Fruit fly (Drosophila melanogaster) whole organism, pupa: ENCODE measurements around the gene CG46512.
"Not testable (repeated sequence)": the region's sequence is repeated elsewhere in the genome, so short reads cannot be mapped to it uniquely, and the experiment has no call there.

Experiments
- CG12605 ChIP-seq: fragments of 200-800 bp; sonication (Bioruptor generic); IDR thresholded peaks from 2 replicates; pipeline ENCODE4 v1.3.6; 2022; ENCODE audit warnings: missing biosample characterization, missing genetic modification characterization
- CG13204 ChIP-seq: fragments of 200-800 bp; sonication (Bioruptor generic); optimal IDR thresholded peaks from 2 replicates; lab custom pipeline; 2018; ENCODE audit warnings: missing biosample characterization, mild to moderate bottlenecking, missing genetic modification characterization, moderate library complexity
- CG14655 ChIP-seq: fragments of 200-800 bp; sonication (Bioruptor generic); optimal IDR thresholded peaks from 3 replicates; lab custom pipeline; 2017; ENCODE audit warnings: mild to moderate bottlenecking, missing biosample characterization, missing genetic modification reagents, missing genetic modification characterization
- CG17806 ChIP-seq: fragments of 200-800 bp; sonication (Bioruptor generic); optimal IDR thresholded peaks from 2 replicates; lab custom pipeline; 2018; ENCODE audit warnings: missing biosample characterization, mild to moderate bottlenecking, missing genetic modification characterization, moderate library complexity
- CG32121 ChIP-seq: fragments of 200-800 bp; sonication (Bioruptor generic); IDR thresholded peaks from 2 replicates; pipeline ENCODE4 v1.3.6; 2022; ENCODE audit warnings: missing biosample characterization, missing genetic modification characterization
- CG34367 ChIP-seq: fragments of 200-800 bp; sonication (Bioruptor generic); optimal IDR thresholded peaks from 2 replicates; lab custom pipeline; 2018; ENCODE audit warnings: missing biosample characterization, mild to moderate bottlenecking, missing genetic modification characterization
- CG4496 ChIP-seq: fragments of 200-800 bp; sonication (Bioruptor generic); IDR thresholded peaks from 3 replicates; pipeline ENCODE4 v1.3.6; 2022; ENCODE audit warnings: missing biosample characterization, missing genetic modification characterization
- CG8159 ChIP-seq: fragments of 200-800 bp; sonication (Bioruptor generic); optimal IDR thresholded peaks from 3 replicates; lab custom pipeline; 2018; ENCODE audit warnings: missing biosample characterization, mild to moderate bottlenecking, missing genetic modification characterization, moderate library complexity
- CG8301 ChIP-seq: fragments of 200-800 bp; sonication (Bioruptor generic); optimal IDR thresholded peaks from 2 replicates; lab custom pipeline; 2018; ENCODE audit warnings: missing biosample characterization, mild to moderate bottlenecking, missing genetic modification characterization
- CG9948 ChIP-seq: fragments of 200-800 bp; sonication (Bioruptor generic); optimal IDR thresholded peaks from 2 replicates; lab custom pipeline; 2018; ENCODE audit warnings: missing biosample characterization, mild to moderate bottlenecking, missing genetic modification characterization, moderate library complexity
- D1 ChIP-seq: fragments of 200-800 bp; sonication (Bioruptor generic); optimal IDR thresholded peaks from 2 replicates; lab custom pipeline; 2018; ENCODE audit warnings: missing biosample characterization, mild to moderate bottlenecking, missing genetic modification characterization, moderate library complexity
- EcR ChIP-seq: fragments of 200-800 bp; sonication (Bioruptor generic); optimal IDR thresholded peaks from 3 replicates; lab custom pipeline; 2019; ENCODE audit warnings: missing biosample characterization, missing genetic modification characterization, mild to moderate bottlenecking, moderate library complexity, missing genetic modification reagents
- Ets98B ChIP-seq: fragments of 200-800 bp; sonication (Bioruptor generic); IDR thresholded peaks from 2 replicates; pipeline ENCODE4 v1.3.6; 2022; ENCODE audit warnings: missing biosample characterization, missing genetic modification characterization
- Pif1A ChIP-seq: fragments of 200-800 bp; sonication (Bioruptor generic); optimal IDR thresholded peaks from 3 replicates; lab custom pipeline; 2016; ENCODE audit warnings: missing biosample characterization, missing genetic modification characterization
- Snoo ChIP-seq: fragments of 200-800 bp; sonication (Bioruptor generic); optimal IDR thresholded peaks from 3 replicates; lab custom pipeline; 2017; ENCODE audit warnings: missing biosample characterization, mild to moderate bottlenecking, missing genetic modification characterization, inconsistent platforms
- gl ChIP-seq: fragments of 200-800 bp; sonication (Bioruptor generic); optimal IDR thresholded peaks from 2 replicates; lab custom pipeline; 2018; ENCODE audit warnings: missing biosample characterization, mild to moderate bottlenecking, missing genetic modification characterization

The CG46512 gene

dm6 chrX:22191973-22192372 lies 4.8 kb downstream of the CG46512 start, which contains the start of gene CG46513:
TSS of gene CG46513 (plus strand) at chrX:22192273.
- not testable (repeated sequence) for TF ChIP-seq CG17806 (tag; lab: Kevin White, UChicago); CG32121; Snoo (tag; lab: Kevin White, UChicago)

- not testable (repeated sequence) for TF ChIP-seq CG8159 (tag; lab: Kevin White, UChicago); CG34367 (tag; lab: Kevin White, UChicago); CG13204 (GFP tag; lab: Kevin White, UChicago)
- TF ChIP-seq, all 21 proteins: peak for 0; not testable (repeated sequence) for 21
Observed at dm6 chrX:22196874-22197273, 9.7 kb downstream of the CG46512 start, which contains the start of gene CG46514. TSS of gene CG46514 (plus strand) at chrX:22197174.

dm6 chrX:22201883-22202282 lies 14.7 kb downstream of the CG46512 start, which contains the start of gene CG46515:
TSS of gene CG46515 (plus strand) at chrX:22202183.
- TF ChIP-seq CG14655; CG8159 (tag; lab: Kevin White, UChicago); EcR (GFP tag; lab: Kevin White, UChicago): not testable (repeated sequence)
- TF ChIP-seq, all 21 proteins: peak for 0; not testable (repeated sequence) for 21

dm6 chrX:22212028-22212427 lies 24.9 kb downstream of the CG46512 start, which contains the start of gene CG46516:
TSS of gene CG46516 (plus strand) at chrX:22212328.
- not testable (repeated sequence) for TF ChIP-seq CG34367 (tag; lab: Kevin White, UChicago); Pif1A (GFP tag; lab: Kevin White, UChicago); Ets98B (GFP tag; lab: Robert Waterston, UW)
- TF ChIP-seq, all 21 proteins: peak for 0; not testable (repeated sequence) for 21

- not testable (repeated sequence) for TF ChIP-seq Pif1A (GFP tag; lab: Kevin White, UChicago); CG8301 (tag; lab: Kevin White, UChicago); CG17806 (tag; lab: Kevin White, UChicago)
- TF ChIP-seq, all 21 proteins: peak for 0; not testable (repeated sequence) for 21
Observed at dm6 chrX:22217079-22217478, 29.9 kb downstream of the CG46512 start, which contains the start of gene CG46517. TSS of gene CG46517 (plus strand) at chrX:22217379.

- TF ChIP-seq D1 (tag; lab: Kevin White, UChicago); CG12605; CG9948: not testable (repeated sequence)
Observed at dm6 chrX:22226273-22226672, 39.1 kb downstream of the CG46512 start, which contains the start of gene CG46518. TSS of gene CG46518 (plus strand) at chrX:22226573.

dm6 chrX:22231270-22231669 lies 44.1 kb downstream of the CG46512 start, which contains the start of gene CG46519:
TSS of gene CG46519 (plus strand) at chrX:22231570.
- TF ChIP-seq D1 (tag; lab: Kevin White, UChicago); Pif1A (GFP tag; lab: Kevin White, UChicago); gl (tag; lab: Kevin White, UChicago): not testable (repeated sequence)

- TF ChIP-seq CG4496 (GFP tag; lab: Robert Waterston, UW); CG13204 (GFP tag; lab: Kevin White, UChicago); gl (tag; lab: Kevin White, UChicago): not testable (repeated sequence)
Observed at dm6 chrX:22236265-22236664, 49.1 kb downstream of the CG46512 start, which contains the start of gene CG46520. TSS of gene CG46520 (plus strand) at chrX:22236565.
